Worm (Caenorhabditis elegans) whole organism, early embryonic: Measurements from ENCODE around the gene Y110A2AL.1.

Experiments
- ama-1 ChIP-seq: fragments of 150-350 bp; optimal IDR thresholded peaks from 2 replicates; lab custom pipeline; 2014
- flt-1 ChIP-seq: fragments of 200-800 bp; sonication (Bioruptor generic); IDR thresholded peaks from 2 replicates; pipeline ENCODE4 v1.3.6; 2022; ENCODE audit warnings: missing genetic modification characterization, missing compliant biosample characterization
- hmbx-1 ChIP-seq: sonication (generic microtip); optimal IDR thresholded peaks from 2 replicates; lab custom pipeline; 2016; ENCODE audit warnings: mild to moderate bottlenecking, missing genetic modification characterization, missing compliant biosample characterization
- hmg-4 ChIP-seq: fragments of 200-800 bp; sonication (Bioruptor generic); optimal IDR thresholded peaks from 2 replicates; lab custom pipeline; 2018; ENCODE audit warnings: mild to moderate bottlenecking, missing genetic modification characterization, missing compliant biosample characterization
- tbx-11 ChIP-seq: fragments of 200-800 bp; sonication (Bioruptor generic); IDR thresholded peaks from 2 replicates; pipeline ENCODE4 v1.3.6; 2022; ENCODE audit warnings: missing genetic modification characterization, missing compliant biosample characterization

DNA sequence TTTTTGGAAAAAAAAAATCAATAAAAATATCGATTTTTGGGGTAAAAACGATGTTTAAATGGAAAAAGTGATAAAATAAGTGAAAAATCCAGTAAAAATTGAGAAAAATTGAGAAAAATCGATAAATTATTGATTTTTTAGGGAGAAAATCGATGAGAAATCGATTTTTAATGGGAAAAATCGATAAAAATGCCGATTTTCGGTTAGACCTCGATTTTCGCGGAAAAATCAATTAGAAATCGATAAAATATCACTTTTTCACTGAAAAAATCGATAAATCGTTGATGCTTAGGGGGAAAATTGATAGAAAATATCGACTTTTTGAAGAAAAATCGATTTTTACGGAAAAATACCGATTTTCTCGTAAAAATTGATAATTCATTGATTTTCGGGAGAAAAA, 26.3 kb downstream of the Y110A2AL.1 start:
- no peak for TF ChIP-seq hmbx-1 (tag; lab: Kevin White, UChicago)
- no peak for TF ChIP-seq flt-1 (GFP tag; lab: Robert Waterston, UW)
- no peak for TF ChIP-seq tbx-11
- TF ChIP-seq hmg-4 (GFP tag; lab: Kevin White, UChicago), result no peak
- no peak for TF ChIP-seq ama-1 (lab: Kevin White, UChicago)
